Worm (Caenorhabditis elegans) whole organism, young adult: ENCODE data around the gene Y44A6D.5.

Source experiments
- B0019.2 ChIP-seq: fragments of 200-800 bp; sonication (Bioruptor generic); conservative IDR thresholded peaks from 2 replicates; pipeline ENCODE4 v1.3.6; 2022; ENCODE audit warnings: missing genetic modification reagents, missing genetic modification characterization, missing compliant biosample characterization
- B0035.1 ChIP-seq: sonication (generic microtip); optimal IDR thresholded peaks from 2 replicates; lab custom pipeline; 2016; ENCODE audit warnings: missing genetic modification characterization, mild to moderate bottlenecking, missing compliant biosample characterization, missing genotype, missing genetic modification reagents
- B0261.1 ChIP-seq: sonication (generic microtip); optimal IDR thresholded peaks from 2 replicates; lab custom pipeline; 2016; ENCODE audit warnings: mild to moderate bottlenecking, missing genetic modification characterization, moderate library complexity, missing compliant biosample characterization
- B0336.3 ChIP-seq: fragments of 200-800 bp; sonication (Bioruptor generic); IDR thresholded peaks from 2 replicates; pipeline ENCODE4 v1.3.6; 2022; ENCODE audit warnings: missing genetic modification characterization, missing compliant biosample characterization
- C06A6.2 ChIP-seq: fragments of 200-800 bp; sonication (Bioruptor generic); conservative IDR thresholded peaks from 2 replicates; pipeline ENCODE4 v1.3.6; 2022; ENCODE audit warnings: missing genetic modification characterization, missing compliant biosample characterization
- C17E4.6 ChIP-seq: fragments of 200-800 bp; sonication (Bioruptor generic); IDR thresholded peaks from 2 replicates; pipeline ENCODE4 v1.3.6; 2022; ENCODE audit warnings: missing genetic modification reagents, missing genetic modification characterization, missing compliant biosample characterization
- D2030.7 ChIP-seq: fragments of 200-800 bp; sonication (Bioruptor generic); IDR thresholded peaks from 2 replicates; pipeline ENCODE4 v1.3.6; 2022; ENCODE audit warnings: missing genetic modification reagents, missing genetic modification characterization, missing compliant biosample characterization
- F49E8.2 ChIP-seq: sonication (generic microtip); optimal IDR thresholded peaks from 3 replicates; lab custom pipeline; 2017; ENCODE audit warnings: missing genetic modification characterization, mild to moderate bottlenecking, missing compliant biosample characterization, antibody characterized with exemption, moderate library complexity; ENCODE audit not compliant: insufficient read depth
- F55B11.4 ChIP-seq: sonication (generic microtip); optimal IDR thresholded peaks from 2 replicates; lab custom pipeline; 2016; ENCODE audit warnings: missing compliant biosample characterization, missing genetic modification characterization, borderline replicate concordance; ENCODE audit not compliant: insufficient read depth
- K12H6.12 ChIP-seq: fragments of 200-800 bp; sonication (Bioruptor generic); optimal IDR thresholded peaks from 2 replicates; lab custom pipeline; 2018; ENCODE audit warnings: mild to moderate bottlenecking, missing genetic modification characterization, missing compliant biosample characterization
- T07F8.4 ChIP-seq: sonication (generic microtip); optimal IDR thresholded peaks from 2 replicates; lab custom pipeline; 2016; ENCODE audit warnings: mild to moderate bottlenecking, missing genetic modification characterization, moderate library complexity, missing compliant biosample characterization
- Y53G8AR.9 ChIP-seq: fragments of 200-800 bp; sonication (Bioruptor generic); conservative IDR thresholded peaks from 2 replicates; pipeline ENCODE4 v1.3.6; 2022; ENCODE audit warnings: missing genetic modification reagents, missing genetic modification characterization, missing compliant biosample characterization
- Y56A3A.18 ChIP-seq: fragments of 200-800 bp; sonication (Bioruptor generic); IDR thresholded peaks from 2 replicates; pipeline ENCODE4 v1.3.6; 2022; ENCODE audit warnings: missing genetic modification reagents, missing genetic modification characterization, missing compliant biosample characterization
- ZK185.1 ChIP-seq: sonication (generic microtip); optimal IDR thresholded peaks from 2 replicates; lab custom pipeline; 2016; ENCODE audit warnings: mild to moderate bottlenecking, missing genetic modification characterization, missing compliant biosample characterization; ENCODE audit not compliant: poor library complexity, severe bottlenecking
- aptf-2 ChIP-seq: fragments of 200-800 bp; sonication (Bioruptor generic); conservative IDR thresholded peaks from 2 replicates; pipeline ENCODE4 v1.3.6; 2022; ENCODE audit warnings: missing genetic modification reagents, missing genetic modification characterization, missing compliant biosample characterization
- attf-5 ChIP-seq: fragments of 200-800 bp; sonication (Bioruptor generic); optimal IDR thresholded peaks from 2 replicates; lab custom pipeline; 2018; ENCODE audit warnings: mild to moderate bottlenecking, missing genetic modification characterization, missing compliant biosample characterization
- bed-1 ChIP-seq: fragments of 200-800 bp; sonication (Bioruptor generic); IDR thresholded peaks from 2 replicates; pipeline ENCODE4 v1.3.6; 2022; ENCODE audit warnings: missing genetic modification reagents, missing genetic modification characterization, missing compliant biosample characterization
- ceh-40 ChIP-seq: fragments of 200-800 bp; sonication (Bioruptor generic); IDR thresholded peaks from 2 replicates; pipeline ENCODE4 v1.3.6; 2022; ENCODE audit warnings: missing genetic modification characterization, missing compliant biosample characterization
- ceh-58 ChIP-seq: fragments of 200-800 bp; sonication (Bioruptor generic); IDR thresholded peaks from 2 replicates; pipeline ENCODE4 v1.3.6; 2022; ENCODE audit warnings: missing genetic modification characterization, missing compliant biosample characterization
- ceh-91 ChIP-seq: fragments of 200-800 bp; sonication (Bioruptor generic); IDR thresholded peaks from 2 replicates; pipeline ENCODE4 v1.3.6; 2022; ENCODE audit warnings: missing genetic modification reagents, missing genetic modification characterization, missing compliant biosample characterization
- die-1 ChIP-seq: sonication (generic microtip); optimal IDR thresholded peaks from 2 replicates; lab custom pipeline; 2016; ENCODE audit warnings: missing genotype, mild to moderate bottlenecking, missing genetic modification characterization, missing compliant biosample characterization
- egl-44 ChIP-seq: fragments of 200-800 bp; sonication (Bioruptor generic); IDR thresholded peaks from 2 replicates; pipeline ENCODE4 v1.3.6; 2022; ENCODE audit warnings: missing genetic modification reagents, missing genetic modification characterization, missing compliant biosample characterization
- hmg-1.2 ChIP-seq: fragments of 200-800 bp; sonication (Bioruptor generic); IDR thresholded peaks from 2 replicates; pipeline ENCODE4 v1.3.6; 2022; ENCODE audit warnings: missing genetic modification reagents, missing genetic modification characterization, missing compliant biosample characterization
- hmg-20 ChIP-seq: fragments of 200-800 bp; sonication (Bioruptor generic); IDR thresholded peaks from 2 replicates; pipeline ENCODE4 v1.3.6; 2022; ENCODE audit warnings: missing genetic modification reagents, missing genetic modification characterization, missing compliant biosample characterization
- hsf-1 ChIP-seq: fragments of 200-800 bp; sonication (Bioruptor generic); IDR thresholded peaks from 2 replicates; pipeline ENCODE4 v1.3.6; 2022; ENCODE audit warnings: missing genetic modification reagents, missing genetic modification characterization, missing compliant biosample characterization
- lag-1 ChIP-seq: fragments of 200-800 bp; sonication (Bioruptor generic); IDR thresholded peaks from 2 replicates; pipeline ENCODE4 v1.3.6; 2022; ENCODE audit warnings: missing genetic modification reagents, missing genetic modification characterization, missing compliant biosample characterization
- lin-35 ChIP-seq, 3 experiments: fragments of 150-350 bp in 2 of 3; sonication (generic microtip) in 1 of 3; optimal IDR thresholded peaks; 2 replicates each; lab custom pipeline; 2014 to 2018; ENCODE audit warnings: missing biosample characterization in 3 of 3, missing genetic modification characterization in 3 of 3, missing genetic modification reagents in 3 of 3
- lin-40 ChIP-seq: sonication (generic microtip); optimal IDR thresholded peaks from 2 replicates; lab custom pipeline; 2016; ENCODE audit warnings: missing genetic modification characterization, mild to moderate bottlenecking, missing compliant biosample characterization, missing genotype, missing genetic modification reagents
- lin-54 ChIP-seq: fragments of 200-800 bp; sonication (Bioruptor generic); optimal IDR thresholded peaks from 2 replicates; lab custom pipeline; 2018; ENCODE audit warnings: mild to moderate bottlenecking, missing genetic modification characterization, missing compliant biosample characterization
- lir-1 ChIP-seq: fragments of 200-800 bp; sonication (Bioruptor generic); conservative IDR thresholded peaks from 2 replicates; pipeline ENCODE4 v1.3.6; 2022; ENCODE audit warnings: missing genetic modification reagents, missing genetic modification characterization, missing compliant biosample characterization
- lsl-1 ChIP-seq: fragments of 200-800 bp; sonication (Bioruptor generic); optimal IDR thresholded peaks from 2 replicates; lab custom pipeline; 2018; ENCODE audit warnings: mild to moderate bottlenecking, missing genetic modification characterization, moderate library complexity, missing compliant biosample characterization
- madf-10 ChIP-seq: sonication (generic microtip); optimal IDR thresholded peaks from 2 replicates; lab custom pipeline; 2016; ENCODE audit warnings: mild to moderate bottlenecking, missing genetic modification characterization, missing compliant biosample characterization
- madf-8 ChIP-seq: fragments of 200-800 bp; sonication (Bioruptor generic); conservative IDR thresholded peaks from 2 replicates; pipeline ENCODE4 v1.3.6; 2022; ENCODE audit warnings: missing genetic modification reagents, missing genetic modification characterization, missing compliant biosample characterization
- nhr-120 ChIP-seq: fragments of 200-800 bp; sonication (Bioruptor generic); IDR thresholded peaks from 2 replicates; pipeline ENCODE4 v1.3.6; 2022; ENCODE audit warnings: missing genetic modification characterization, missing compliant biosample characterization
- nhr-27 ChIP-seq: fragments of 200-800 bp; sonication (Bioruptor generic); optimal IDR thresholded peaks from 2 replicates; lab custom pipeline; 2018; ENCODE audit warnings: mild to moderate bottlenecking, missing genetic modification characterization, moderate library complexity, missing compliant biosample characterization
- nhr-80 ChIP-seq: sonication (generic microtip); optimal IDR thresholded peaks from 2 replicates; lab custom pipeline; 2016; ENCODE audit warnings: missing genetic modification characterization, missing compliant biosample characterization
- pha-4 ChIP-seq: fragments of 150-350 bp; sonication (generic microtip); optimal IDR thresholded peaks from 2 replicates; lab custom pipeline; 2014; ENCODE audit warnings: missing biosample characterization, missing genetic modification reagents, missing genetic modification characterization
- snpc-1.1 ChIP-seq: sonication (generic microtip); optimal IDR thresholded peaks from 2 replicates; lab custom pipeline; 2017; ENCODE audit warnings: missing genetic modification characterization, mild to moderate bottlenecking, missing compliant biosample characterization, antibody characterized with exemption, moderate library complexity, missing genotype, missing genetic modification reagents; ENCODE audit not compliant: insufficient read depth
- snpc-3.4 ChIP-seq: sonication (generic microtip); optimal IDR thresholded peaks from 2 replicates; lab custom pipeline; 2017; ENCODE audit warnings: missing genetic modification characterization, mild to moderate bottlenecking, missing compliant biosample characterization, antibody characterized with exemption, moderate library complexity, missing genotype, missing genetic modification reagents
- snpc-4 ChIP-seq, 5 experiments: fragments of 150-350 bp in 1 of 5; sonication (generic microtip) in 4 of 5; optimal IDR thresholded peaks; 2 replicates each; lab custom pipeline; 2014 to 2018; ENCODE audit warnings: missing genetic modification characterization in 5 of 5, missing biosample characterization in 3 of 5, antibody characterized with exemption in 2 of 5, mild to moderate bottlenecking in 2 of 5, missing compliant biosample characterization in 2 of 5, missing genotype in 2 of 5, moderate library complexity in 2 of 5, missing genetic modification reagents in 1 of 5
- unc-130 ChIP-seq: sonication (generic microtip); optimal IDR thresholded peaks from 2 replicates; lab custom pipeline; 2016; ENCODE audit warnings: missing genetic modification reagents, missing genetic modification characterization, missing compliant biosample characterization
- zfh-2 ChIP-seq: fragments of 200-800 bp; sonication (Bioruptor generic); conservative IDR thresholded peaks from 2 replicates; pipeline ENCODE4 v1.3.6; 2022; ENCODE audit warnings: missing genetic modification reagents, missing genetic modification characterization, missing compliant biosample characterization
- ztf-18 ChIP-seq: sonication (generic microtip); optimal IDR thresholded peaks from 2 replicates; lab custom pipeline; 2016; ENCODE audit warnings: missing genotype, mild to moderate bottlenecking, missing genetic modification characterization, missing compliant biosample characterization
- ztf-25 ChIP-seq: fragments of 200-800 bp; sonication (Bioruptor generic); IDR thresholded peaks from 2 replicates; pipeline ENCODE4 v1.3.6; 2022; ENCODE audit warnings: missing genetic modification reagents, missing genetic modification characterization, missing compliant biosample characterization
- ztf-3 ChIP-seq: fragments of 200-800 bp; sonication (Bioruptor generic); optimal IDR thresholded peaks from 2 replicates; lab custom pipeline; 2018; ENCODE audit warnings: mild to moderate bottlenecking, missing genetic modification characterization, missing compliant biosample characterization

The Y44A6D.5 gene

ce11 chrV:20847743-20848229 is 45.0 kb upstream of the Y44A6D.5 start (continued):
- TF ChIP-seq nhr-27 (tag; lab: Kevin White, UChicago) (peak; percentile 22), Y56A3A.18 (GFP tag; lab: Robert Waterston, UW) (no peak; the same call in 1 of the 2 replicates), ztf-3 (GFP tag; lab: Kevin White, UChicago) (no peak), ztf-25 (no peak), ceh-91 (GFP tag; lab: Robert Waterston, UW) (no peak), ZK185.1 (tag; lab: Kevin White, UChicago) (no peak), B0261.1 (tag; lab: Kevin White, UChicago) (no peak), egl-44 (no peak), F55B11.4 (tag; lab: Kevin White, UChicago) (no peak), C17E4.6 (no peak; the same call in 1 of the 2 replicates), B0019.2 (GFP tag; lab: Robert Waterston, UW) (no peak), lag-1 (GFP tag; lab: Robert Waterston, UW) (no peak), pha-4 (no peak), snpc-3.4 (tag; lab: Kevin White, UChicago) (peak; percentile 67), D2030.7 (peak; percentile 55; the same call in 1 of the 2 replicates), nhr-80 (tag; lab: Kevin White, UChicago) (no peak), unc-130 (GFP tag; lab: Kevin White, UChicago) (no peak), die-1 (tag; lab: Kevin White, UChicago) (peak; percentile 38), snpc-1.1 (tag; lab: Kevin White, UChicago) (no peak), C06A6.2 (no peak), zfh-2 (GFP tag; lab: Robert Waterston, UW) (no peak), aptf-2 (GFP tag; lab: Robert Waterston, UW) (no peak), F49E8.2 (tag; lab: Kevin White, UChicago) (peak; percentile 77), ztf-18 (tag; lab: Kevin White, UChicago) (peak; percentile 46), ceh-40 (GFP tag; lab: Robert Waterston, UW) (no peak), B0035.1 (tag; lab: Kevin White, UChicago) (no peak), hmg-1.2 (GFP tag; lab: Robert Waterston, UW) (peak; percentile 30; the same call in 1 of the 2 replicates), ceh-58 (GFP tag; lab: Robert Waterston, UW) (no peak), T07F8.4 (tag; lab: Kevin White, UChicago) (peak; percentile 51), hmg-20 (GFP tag; lab: Robert Waterston, UW) (no peak)

ce11 chrV:20845524-20846208 is 42.9 kb upstream of the Y44A6D.5 start, which contains the start of the genes F31D4.2 and fkb-6:
Gene F31D4.2, minus strand, starts transcription at chrV:20845546.
Gene fkb-6, plus strand, starts transcription at chrV:20846158.
- TF ChIP-seq snpc-1.1 (tag; lab: Kevin White, UChicago) (peak; percentile 18), lin-40 (tag; lab: Kevin White, UChicago) (peak; percentile 57), madf-8 (GFP tag; lab: Robert Waterston, UW) (peak; percentile 14; the same call in 1 of the 2 replicates), lin-54 (peak; percentile 61), lsl-1 (GFP tag; lab: Kevin White, UChicago) (peak; percentile 88), Y53G8AR.9 (GFP tag; lab: Robert Waterston, UW) (peak; percentile 67), lin-35 (GFP tag; optimal IDR thresholded peaks at IDR 0.05; lab: Kevin White, UChicago) (peak in 1 of 3 experiments; percentile 64), snpc-4 (GFP tag; optimal IDR thresholded peaks at IDR 0.05; lab: Kevin White, UChicago) (no peak), snpc-4 (tag; optimal IDR thresholded peaks at IDR 0.05; lab: Kevin White, UChicago) (peak in 3 of 4 experiments; percentile 6 to 60 (median 23)), K12H6.12 (tag; lab: Kevin White, UChicago) (peak; percentile 35), ceh-40 (GFP tag; lab: Robert Waterston, UW) (no peak), madf-10 (tag; lab: Kevin White, UChicago) (peak; percentile 6), lir-1 (GFP tag; lab: Robert Waterston, UW) (0 out of 2 replicates have a peak, but pooled peaks have one; percentile 6), hsf-1 (GFP tag; lab: Robert Waterston, UW) (peak; percentile 97), attf-5 (GFP tag; lab: Kevin White, UChicago) (peak; percentile 43), nhr-120 (GFP tag; lab: Robert Waterston, UW) (no peak), B0336.3 (0 out of 2 replicates have a peak, but pooled peaks have one; percentile 23), bed-1 (GFP tag; lab: Robert Waterston, UW) (no peak)
